Fruit fly (Drosophila melanogaster) whole organism, prepupa: ENCODE data around the gene Past1.

Experiments
- CG10669 ChIP-seq: fragments of 200-800 bp; sonication (Bioruptor generic); optimal IDR thresholded peaks from 3 replicates; lab custom pipeline; 2018; ENCODE audit warnings: missing biosample characterization, mild to moderate bottlenecking, missing genetic modification characterization, moderate library complexity
- CG11294 ChIP-seq: fragments of 200-800 bp; sonication (Bioruptor generic); IDR thresholded peaks from 2 replicates; pipeline ENCODE4 v1.3.6; 2022; ENCODE audit warnings: missing biosample characterization, missing genetic modification characterization
- CG15336 ChIP-seq: fragments of 200-800 bp; sonication (Bioruptor generic); IDR thresholded peaks from 2 replicates; pipeline ENCODE4 v1.3.6; 2022; ENCODE audit warnings: missing biosample characterization, missing genetic modification characterization
- CG1621 ChIP-seq: fragments of 200-800 bp; sonication (Bioruptor generic); optimal IDR thresholded peaks from 3 replicates; lab custom pipeline; 2018; ENCODE audit warnings: missing biosample characterization, mild to moderate bottlenecking, missing genetic modification characterization
- CG16779 ChIP-seq: fragments of 200-800 bp; sonication (Bioruptor generic); optimal IDR thresholded peaks from 3 replicates; lab custom pipeline; 2017; ENCODE audit warnings: missing biosample characterization, mild to moderate bottlenecking, missing genetic modification characterization
- CG31627 ChIP-seq: fragments of 200-800 bp; sonication (Bioruptor generic); optimal IDR thresholded peaks from 3 replicates; lab custom pipeline; 2016; ENCODE audit warnings: missing biosample characterization, missing genetic modification characterization
- CG34406 ChIP-seq: fragments of 200-800 bp; sonication (Bioruptor generic); optimal IDR thresholded peaks from 3 replicates; lab custom pipeline; 2016; ENCODE audit warnings: missing biosample characterization, missing genetic modification characterization
- CG6792 ChIP-seq: fragments of 200-800 bp; sonication (Bioruptor generic); optimal IDR thresholded peaks from 3 replicates; lab custom pipeline; 2016; ENCODE audit warnings: missing biosample characterization, missing genetic modification characterization
- CG6854 ChIP-seq: fragments of 200-800 bp; sonication (Bioruptor generic); optimal IDR thresholded peaks from 2 replicates; lab custom pipeline; 2017; ENCODE audit warnings: missing biosample characterization, mild to moderate bottlenecking, missing genetic modification characterization
- CG7368 ChIP-seq: fragments of 200-800 bp; sonication (Bioruptor generic); optimal IDR thresholded peaks from 3 replicates; lab custom pipeline; 2016; ENCODE audit warnings: missing biosample characterization, missing genetic modification characterization
- CG8119 ChIP-seq: fragments of 200-800 bp; sonication (Bioruptor generic); IDR thresholded peaks from 3 replicates; pipeline ENCODE4 v1.3.6; 2022; ENCODE audit warnings: missing biosample characterization, missing genetic modification characterization
- CG8632 ChIP-seq: fragments of 200-800 bp; sonication (Bioruptor generic); optimal IDR thresholded peaks from 3 replicates; lab custom pipeline; 2016; ENCODE audit warnings: missing biosample characterization, missing genetic modification characterization
- CG9139 ChIP-seq: fragments of 200-800 bp; sonication (Bioruptor generic); optimal IDR thresholded peaks from 3 replicates; lab custom pipeline; 2017; ENCODE audit warnings: missing biosample characterization, mild to moderate bottlenecking, missing genetic modification characterization
- Eip75B ChIP-seq: fragments of 200-800 bp; sonication (Bioruptor generic); optimal IDR thresholded peaks from 3 replicates; lab custom pipeline; 2016; ENCODE audit warnings: missing biosample characterization, missing genetic modification characterization
- Eip78C ChIP-seq: fragments of 200-800 bp; sonication (Bioruptor generic); peaks from one replicate; lab custom pipeline; 2016; ENCODE audit warnings: missing biosample characterization, missing genetic modification characterization
- Eip93F ChIP-seq: fragments of 200-800 bp; sonication (Bioruptor generic); optimal IDR thresholded peaks from 2 replicates; lab custom pipeline; 2016; ENCODE audit warnings: missing biosample characterization, mild to moderate bottlenecking, missing genetic modification characterization
- Met ChIP-seq: fragments of 200-800 bp; sonication (Bioruptor generic); optimal IDR thresholded peaks from 3 replicates; lab custom pipeline; 2016; ENCODE audit warnings: missing biosample characterization, missing genetic modification characterization
- OdsH ChIP-seq: fragments of 200-800 bp; sonication (Bioruptor generic); optimal IDR thresholded peaks from 3 replicates; lab custom pipeline; 2016; ENCODE audit warnings: missing biosample characterization, missing genetic modification characterization
- Smox ChIP-seq: fragments of 200-800 bp; sonication (Bioruptor generic); optimal IDR thresholded peaks from 3 replicates; lab custom pipeline; 2016; ENCODE audit warnings: missing biosample characterization, missing genetic modification characterization
- Sox102F ChIP-seq: fragments of 200-800 bp; sonication (Bioruptor generic); optimal IDR thresholded peaks from 2 replicates; lab custom pipeline; 2016; ENCODE audit warnings: missing biosample characterization, mild to moderate bottlenecking, missing genetic modification characterization
- Sox14 ChIP-seq: fragments of 200-800 bp; sonication (Bioruptor generic); optimal IDR thresholded peaks from 3 replicates; lab custom pipeline; 2016; ENCODE audit warnings: missing biosample characterization, missing genetic modification characterization
- Sox15 ChIP-seq: fragments of 200-800 bp; sonication (Bioruptor generic); optimal IDR thresholded peaks from 3 replicates; lab custom pipeline; 2016; ENCODE audit warnings: missing biosample characterization, missing genetic modification characterization
- achi ChIP-seq: fragments of 200-800 bp; sonication (Bioruptor generic); optimal IDR thresholded peaks from 3 replicates; lab custom pipeline; 2016; ENCODE audit warnings: missing biosample characterization, missing genetic modification characterization
- dac ChIP-seq: fragments of 200-800 bp; sonication (Bioruptor generic); optimal IDR thresholded peaks from 2 replicates; lab custom pipeline; 2017; ENCODE audit warnings: missing biosample characterization, mild to moderate bottlenecking, missing genetic modification characterization
- dsx ChIP-seq: fragments of 200-800 bp; optimal IDR thresholded peaks from 3 replicates; lab custom pipeline; 2019; ENCODE audit warnings: missing biosample characterization, mild to moderate bottlenecking, missing genetic modification characterization, moderate library complexity; ENCODE audit not compliant: poor library complexity, severe bottlenecking
- eg ChIP-seq: fragments of 200-800 bp; sonication (Bioruptor generic); IDR thresholded peaks from 3 replicates; pipeline ENCODE4 v1.3.6; 2022; ENCODE audit warnings: missing biosample characterization, missing genetic modification characterization
- esn ChIP-seq: fragments of 200-800 bp; sonication (Bioruptor generic); optimal IDR thresholded peaks from 2 replicates; lab custom pipeline; 2016; ENCODE audit warnings: missing biosample characterization, mild to moderate bottlenecking, missing genetic modification characterization, moderate library complexity
- fkh ChIP-seq: fragments of 200-800 bp; sonication (Bioruptor generic); optimal IDR thresholded peaks from 3 replicates; lab custom pipeline; 2017; ENCODE audit warnings: missing biosample characterization, mild to moderate bottlenecking, missing genetic modification characterization, moderate library complexity
- net ChIP-seq: fragments of 200-800 bp; sonication (Bioruptor generic); optimal IDR thresholded peaks from 3 replicates; lab custom pipeline; 2016; ENCODE audit warnings: missing biosample characterization, missing genetic modification characterization
- spab ChIP-seq: fragments of 200-800 bp; sonication (Bioruptor generic); optimal IDR thresholded peaks from 2 replicates; lab custom pipeline; 2017; ENCODE audit warnings: missing biosample characterization, mild to moderate bottlenecking, missing genetic modification characterization, missing genetic modification reagents
- ss ChIP-seq, 2 experiments: fragments of 200-800 bp; sonication (Bioruptor generic); optimal IDR thresholded peaks; 2 replicates in 1 of 2; 3 replicates in 1 of 2; lab custom pipeline; 2017 to 2018; ENCODE audit warnings: mild to moderate bottlenecking in 2 of 2, missing biosample characterization in 2 of 2, missing genetic modification characterization in 2 of 2, moderate library complexity in 1 of 2
- svp ChIP-seq: fragments of 200-800 bp; sonication (Bioruptor generic); peaks from one replicate; lab custom pipeline; 2016; ENCODE audit warnings: missing biosample characterization, missing genetic modification characterization
- topi ChIP-seq: fragments of 200-800 bp; sonication (Bioruptor generic); optimal IDR thresholded peaks from 3 replicates; lab custom pipeline; 2016; ENCODE audit warnings: missing biosample characterization, missing genetic modification characterization
- vri ChIP-seq: fragments of 200-800 bp; sonication (Bioruptor generic); optimal IDR thresholded peaks from 3 replicates; lab custom pipeline; 2016; ENCODE audit warnings: missing biosample characterization, mild to moderate bottlenecking, missing genetic modification characterization

Gene Past1

DNA sequence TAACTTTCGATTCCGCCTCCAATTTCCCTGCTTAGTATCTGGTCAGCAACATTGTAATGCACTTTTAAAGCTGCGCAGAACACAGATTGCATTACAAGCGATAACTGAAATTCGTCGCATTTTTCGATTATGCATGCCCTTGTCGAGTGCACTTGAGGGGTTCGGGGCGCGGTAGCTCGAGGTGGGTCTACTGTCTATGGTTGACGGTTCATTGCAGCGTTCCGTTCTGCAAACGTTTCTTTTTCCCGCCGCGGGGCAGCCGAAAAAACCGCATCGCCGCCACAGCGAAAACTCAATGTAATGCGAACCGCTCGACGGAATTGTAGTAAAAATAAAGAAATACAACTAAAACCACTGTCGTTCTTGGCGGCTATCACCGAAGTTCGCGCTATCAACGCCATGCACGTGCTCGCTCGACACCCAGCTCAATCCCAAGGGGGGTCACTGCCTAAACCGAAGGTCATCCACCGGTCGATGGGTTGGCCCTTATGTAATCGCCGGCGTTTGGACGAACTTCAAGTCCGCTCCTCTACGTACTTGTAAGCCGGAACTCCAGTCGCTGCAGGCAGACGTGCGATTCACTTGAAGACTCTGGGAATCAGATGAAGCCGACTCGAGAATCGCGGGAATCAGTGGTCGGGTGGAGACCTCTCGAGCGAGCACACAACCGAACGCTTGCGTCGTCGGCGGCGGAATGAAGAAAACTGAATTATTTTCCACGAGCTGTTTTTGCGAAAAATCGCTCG is 8.3 kb upstream of the Past1 start, which contains the start of gene kar:
kar (minus strand) TSS at position 696 of the 746 bp plus-strand sequence.
- peak; percentile 77 for TF ChIP-seq dsx
- peak; percentile 94 for TF ChIP-seq svp (GFP tag; lab: Kevin White, UChicago)
- TF ChIP-seq Sox102F (GFP tag; lab: Kevin White, UChicago): no peak

DNA sequence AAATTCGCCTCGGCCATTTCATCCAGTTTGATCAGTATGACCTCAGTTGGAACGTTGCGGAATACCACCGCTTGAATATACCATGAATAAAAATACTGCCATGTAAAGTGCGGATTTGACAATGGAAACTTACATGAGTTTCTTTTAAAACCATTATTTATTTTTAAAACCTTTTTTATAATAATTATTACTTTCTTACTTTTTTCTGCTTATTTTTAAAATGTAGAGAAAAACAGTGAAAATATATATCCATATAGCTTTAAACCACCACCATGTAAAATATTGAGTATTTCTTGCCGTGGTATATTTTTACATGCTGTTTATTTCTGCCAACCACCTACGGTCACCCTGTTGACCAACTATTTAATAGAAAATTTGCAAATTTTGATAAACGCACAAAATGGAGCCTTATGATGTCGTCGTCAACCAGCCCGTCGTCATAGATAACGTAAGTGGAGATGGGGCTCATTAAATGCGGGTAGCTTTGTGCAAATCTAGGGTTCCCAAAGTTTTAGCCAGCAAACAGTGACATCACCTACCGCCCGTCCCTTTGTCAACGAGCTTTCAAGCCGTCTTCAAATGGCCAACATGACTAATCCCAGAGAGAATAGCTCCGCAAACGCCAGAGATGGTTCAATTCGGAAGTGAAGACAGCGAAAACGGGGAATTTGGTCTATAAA is 5.6 kb upstream of the Past1 start, which contains the start of gene Arp1:
Arp1 (plus strand) TSS at position 322 of the 680 bp plus-strand sequence.
- TF ChIP-seq achi (GFP tag; lab: Kevin White, UChicago): no peak
- TF ChIP-seq Eip78C (GFP tag; lab: Kevin White, UChicago): peak; percentile 38
- TF ChIP-seq, all 60 proteins: peak for 1

DNA sequence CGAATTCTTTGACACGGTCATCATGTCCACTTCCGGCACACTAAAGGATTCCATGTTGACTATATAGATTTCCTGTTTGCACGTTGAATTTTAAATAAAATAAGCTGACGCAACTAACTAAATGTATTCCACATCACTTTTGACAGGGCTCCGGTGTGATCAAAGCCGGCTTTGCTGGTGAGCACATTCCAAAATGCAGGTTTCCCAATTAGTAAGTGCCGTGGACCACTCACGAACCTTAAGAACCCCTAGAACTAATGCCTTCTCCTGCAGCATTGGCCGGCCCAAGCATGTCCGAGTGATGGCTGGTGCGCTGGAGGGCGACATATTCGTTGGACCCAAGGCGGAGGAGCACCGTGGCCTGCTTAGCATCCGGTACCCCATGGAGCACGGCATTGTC is 4.6 kb upstream of the Past1 start, which contains the start of gene CG31347:
CG31347 (minus strand) TSS at position 101 of the 400 bp plus-strand sequence.
- no peak for TF ChIP-seq CG8632
- TF ChIP-seq CG8119 (GFP tag; lab: Robert Waterston, UW): no peak
- TF ChIP-seq fkh (GFP tag; lab: Kevin White, UChicago): no peak
- TF ChIP-seq Eip75B (GFP tag; lab: Kevin White, UChicago): no peak
- no peak for TF ChIP-seq CG31627
- no peak for TF ChIP-seq eg (GFP tag; lab: Robert Waterston, UW)
- TF ChIP-seq ss (GFP tag; optimal IDR thresholded peaks at IDR 0.05; lab: Kevin White, UChicago): no peak
- no peak for TF ChIP-seq CG6792 (GFP tag; lab: Kevin White, UChicago)

DNA sequence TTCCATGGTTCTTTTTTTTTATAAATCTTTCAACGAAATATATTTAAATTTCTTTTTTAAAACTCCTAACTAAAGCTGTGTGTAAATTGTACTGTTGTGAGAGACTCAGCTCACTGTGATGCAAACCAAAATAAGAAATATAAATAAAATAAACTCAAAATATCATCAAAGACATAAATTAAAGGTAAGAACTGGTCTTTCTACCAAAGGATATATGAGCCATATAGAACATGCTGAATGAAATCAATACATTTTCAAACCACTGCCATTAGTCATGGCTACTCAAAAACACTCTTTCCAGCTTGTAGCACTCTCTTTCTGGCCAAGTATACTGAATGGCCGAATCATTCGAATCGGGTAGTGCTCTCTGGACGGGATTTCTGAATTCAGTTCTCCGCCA is 2.4 kb upstream of the Past1 start, which contains the start of the genes CG14391 and NijC:
CG14391 (minus strand) TSS at position 101 of the 400 bp plus-strand sequence.
NijC (plus strand) TSS at position 388 of the 400 bp plus-strand sequence.
- TF ChIP-seq CG9139 (GFP tag; lab: Kevin White, UChicago) (no peak), CG15336 (GFP tag; lab: Robert Waterston, UW) (no peak), Met (GFP tag; lab: Kevin White, UChicago) (no peak), CG34406 (no peak), net (GFP tag; lab: Kevin White, UChicago) (no peak), spab (GFP tag; lab: Kevin White, UChicago) (no peak), CG6854 (GFP tag; lab: Kevin White, UChicago) (no peak), Sox15 (no peak), topi (GFP tag; lab: Kevin White, UChicago) (no peak), CG16779 (no peak), Smox (GFP tag; lab: Kevin White, UChicago) (no peak), CG31627 (no peak), dac (GFP tag; lab: Kevin White, UChicago) (no peak), CG8119 (GFP tag; lab: Robert Waterston, UW) (no peak), CG11294 (GFP tag; lab: Robert Waterston, UW) (no peak), achi (GFP tag; lab: Kevin White, UChicago) (no peak)

- TF ChIP-seq CG7368 (GFP tag; lab: Kevin White, UChicago): no peak
- no peak for TF ChIP-seq CG8119 (GFP tag; lab: Robert Waterston, UW)
- TF ChIP-seq vri (GFP tag; lab: Kevin White, UChicago): peak; percentile 66
- no peak for TF ChIP-seq OdsH (GFP tag; lab: Kevin White, UChicago)
- TF ChIP-seq CG6792 (GFP tag; lab: Kevin White, UChicago): no peak
- TF ChIP-seq fkh (GFP tag; lab: Kevin White, UChicago): peak; percentile 88
- peak; percentile 28 for TF ChIP-seq Sox14 (GFP tag; lab: Kevin White, UChicago)
- TF ChIP-seq CG10669 (GFP tag; lab: Kevin White, UChicago): no peak
- TF ChIP-seq topi (GFP tag; lab: Kevin White, UChicago): no peak
- TF ChIP-seq esn (GFP tag; lab: Kevin White, UChicago): peak; percentile 17
- TF ChIP-seq Eip93F (GFP tag; lab: Kevin White, UChicago): peak; percentile 31
- peak; percentile 59 for TF ChIP-seq Eip78C (GFP tag; lab: Kevin White, UChicago)
- TF ChIP-seq CG1621 (tag; lab: Kevin White, UChicago): peak; percentile 20
These were observed 483 bp downstream of the Past1 start for dm6 chr3R:12697571-12698039.
